Worm (Caenorhabditis elegans) whole organism, L2 larva: ENCODE measurements around the gene H40L08.9.

ENCODE experiments used
- alr-1 ChIP-seq: fragments of 150-350 bp; optimal IDR thresholded peaks from 2 replicates; lab custom pipeline; 2014; ENCODE audit warnings: missing biosample characterization, missing genetic modification characterization
- ama-1 ChIP-seq: fragments of 150-350 bp; optimal IDR thresholded peaks from 2 replicates; lab custom pipeline; 2018; ENCODE audit warnings: inconsistent platforms
- ceh-82 ChIP-seq: fragments of 150-350 bp; optimal IDR thresholded peaks from 2 replicates; lab custom pipeline; 2014; ENCODE audit warnings: missing biosample characterization, missing genetic modification characterization
- dmd-4 ChIP-seq: sonication (generic microtip); optimal IDR thresholded peaks from 2 replicates; lab custom pipeline; 2017; ENCODE audit warnings: missing biosample characterization, missing genetic modification characterization
- egl-27 ChIP-seq: sonication (generic microtip); optimal IDR thresholded peaks from 3 replicates; lab custom pipeline; 2017; ENCODE audit warnings: missing biosample characterization, missing genetic modification reagents, missing genetic modification characterization
- elt-1 ChIP-seq: fragments of 150-350 bp; optimal IDR thresholded peaks from 2 replicates; lab custom pipeline; 2014; ENCODE audit warnings: missing biosample characterization, missing genetic modification characterization
- elt-3 ChIP-seq: sonication (generic microtip); optimal IDR thresholded peaks from 2 replicates; lab custom pipeline; 2017; ENCODE audit warnings: missing biosample characterization, missing genetic modification characterization
- lin-39 ChIP-seq: fragments of 150-350 bp; optimal IDR thresholded peaks from 2 replicates; lab custom pipeline; 2014; ENCODE audit warnings: missing biosample characterization, missing genetic modification reagents, missing genetic modification characterization
- nhr-10 ChIP-seq: sonication (generic microtip); optimal IDR thresholded peaks from 2 replicates; lab custom pipeline; 2017; ENCODE audit warnings: missing biosample characterization, missing genetic modification characterization
- nhr-6 ChIP-seq: fragments of 150-350 bp; optimal IDR thresholded peaks from 2 replicates; lab custom pipeline; 2014; ENCODE audit warnings: missing biosample characterization, missing genetic modification characterization
- unc-39 ChIP-seq: fragments of 150-350 bp; optimal IDR thresholded peaks from 2 replicates; lab custom pipeline; 2014; ENCODE audit warnings: missing biosample characterization, missing genetic modification characterization
- unc-55 ChIP-seq: fragments of 150-350 bp; sonication (generic microtip); optimal IDR thresholded peaks from 3 replicates; lab custom pipeline; 2014; ENCODE audit warnings: missing biosample characterization, missing genetic modification reagents, missing genetic modification characterization
- unc-62 ChIP-seq: fragments of 150-350 bp; optimal IDR thresholded peaks from 2 replicates; lab custom pipeline; 2014; ENCODE audit warnings: missing biosample characterization, missing genetic modification reagents, missing genetic modification characterization

- TF ChIP-seq nhr-6 (no peak), ceh-82 (tag; lab: Kevin White, UChicago) (no peak), unc-39 (tag; lab: Kevin White, UChicago) (no peak), elt-1 (tag; lab: Kevin White, UChicago) (no peak), unc-62 (no peak), elt-3 (tag; lab: Kevin White, UChicago) (no peak), dmd-4 (tag; lab: Kevin White, UChicago) (no peak), ama-1 (lab: Kevin White, UChicago) (no peak), lin-39 (tag; lab: Kevin White, UChicago) (no peak), unc-55 (no peak), nhr-10 (no peak), egl-27 (no peak), alr-1 (tag; lab: Kevin White, UChicago) (no peak)
Observed at ce11 chrX:15072877-15073276, 3.4 kb downstream of the H40L08.9 start.
